Worm (Caenorhabditis elegans) whole organism, L1 larva: ENCODE measurements around the gene F11E6.11.

Experiments used
- ama-1 ChIP-seq: fragments of 150-350 bp; optimal IDR thresholded peaks from 2 replicates; lab custom pipeline; 2014
- ceh-82 ChIP-seq, 3 experiments: fragments of 150-350 bp in 1 of 3; sonication (generic microtip) in 2 of 3; optimal IDR thresholded peaks; 2 replicates each; lab custom pipeline; 2014 to 2017; ENCODE audit warnings: missing biosample characterization in 3 of 3, missing genetic modification characterization in 3 of 3
- fkh-10 ChIP-seq: sonication (generic microtip); optimal IDR thresholded peaks from 2 replicates; lab custom pipeline; 2017; ENCODE audit warnings: missing biosample characterization, missing genetic modification reagents, missing genetic modification characterization
- lsy-2 ChIP-seq, 2 experiments: fragments of 150-350 bp; optimal IDR thresholded peaks; 2 replicates each; lab custom pipeline; 2014; ENCODE audit warnings: missing biosample characterization in 2 of 2, missing genetic modification characterization in 2 of 2
- nhr-77 ChIP-seq: fragments of 150-350 bp; optimal IDR thresholded peaks from 2 replicates; lab custom pipeline; 2014; ENCODE audit warnings: missing biosample characterization, missing genetic modification characterization
- pax-3 ChIP-seq: fragments of 200-800 bp; sonication (Bioruptor generic); optimal IDR thresholded peaks from 2 replicates; lab custom pipeline; 2018; ENCODE audit warnings: mild to moderate bottlenecking, missing genetic modification characterization, moderate library complexity, missing compliant biosample characterization
- pqm-1 ChIP-seq: sonication (generic microtip); optimal IDR thresholded peaks from 3 replicates; lab custom pipeline; 2017; ENCODE audit warnings: missing biosample characterization, missing genetic modification characterization
- sptf-1 ChIP-seq: fragments of 150-350 bp; optimal IDR thresholded peaks from 2 replicates; lab custom pipeline; 2014; ENCODE audit warnings: missing biosample characterization, missing genetic modification characterization
- sup-37 ChIP-seq: fragments of 200-800 bp; sonication (Bioruptor generic); optimal IDR thresholded peaks from 2 replicates; lab custom pipeline; 2018; ENCODE audit warnings: mild to moderate bottlenecking, missing genetic modification characterization, missing compliant biosample characterization
- tlp-1 ChIP-seq: fragments of 150-350 bp; optimal IDR thresholded peaks from 2 replicates; lab custom pipeline; 2014; ENCODE audit warnings: missing biosample characterization, missing genetic modification characterization
- unc-130 ChIP-seq: fragments of 150-350 bp; optimal IDR thresholded peaks from 2 replicates; lab custom pipeline; 2017; ENCODE audit warnings: missing biosample characterization, missing genetic modification characterization, inconsistent platforms
- vab-15 ChIP-seq: sonication (generic microtip); optimal IDR thresholded peaks from 2 replicates; lab custom pipeline; 2017; ENCODE audit warnings: missing genotype, mild to moderate bottlenecking, missing genetic modification characterization, missing compliant biosample characterization
- ztf-11 ChIP-seq, 2 experiments: sonication (generic microtip); optimal IDR thresholded peaks; 2 replicates each; lab custom pipeline; 2016 to 2017; ENCODE audit warnings: missing genetic modification characterization in 2 of 2, missing biosample characterization in 1 of 2, missing compliant biosample characterization in 1 of 2

DNA sequence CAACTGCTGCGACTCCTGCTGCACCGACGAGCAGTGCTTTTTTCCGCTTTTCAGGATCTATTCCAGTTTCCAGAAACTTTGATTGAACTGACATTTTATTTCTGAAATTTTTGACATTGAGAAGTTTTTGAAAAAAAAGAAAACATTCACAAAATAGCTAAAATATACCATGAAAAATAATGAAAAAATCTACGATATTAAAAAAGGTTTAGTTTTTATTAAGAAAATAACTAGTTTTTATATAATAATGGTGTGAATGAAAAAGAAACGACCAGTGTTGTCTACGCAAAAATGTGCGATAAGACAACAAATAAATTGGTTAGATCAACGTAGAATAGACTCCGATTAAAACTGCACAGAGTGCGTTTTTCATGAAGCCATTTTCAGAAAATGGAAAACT is 37.1 kb upstream of the F11E6.11 start, which contains the start of gene pmp-4:
- no peak for TF ChIP-seq nhr-77 (tag; lab: Kevin White, UChicago)
- no peak for TF ChIP-seq lsy-2 (tag; optimal IDR thresholded peaks at IDR 0.05; lab: Kevin White, UChicago)
- TF ChIP-seq tlp-1: no peak
- TF ChIP-seq sup-37 (GFP tag; lab: Kevin White, UChicago): no peak
- TF ChIP-seq ztf-11 (tag; optimal IDR thresholded peaks at IDR 0.05; lab: Kevin White, UChicago): no peak
- TF ChIP-seq fkh-10 (GFP tag; lab: Kevin White, UChicago): no peak
- TF ChIP-seq sptf-1 (tag; lab: Kevin White, UChicago): no peak
- no peak for TF ChIP-seq ceh-82 (tag; optimal IDR thresholded peaks at IDR 0.05; lab: Kevin White, UChicago)
- no peak for TF ChIP-seq ama-1 (lab: Kevin White, UChicago)
- no peak for TF ChIP-seq unc-130 (tag; lab: Kevin White, UChicago)
- TF ChIP-seq vab-15 (tag; lab: Kevin White, UChicago): no peak
- TF ChIP-seq pax-3 (tag; lab: Kevin White, UChicago): no peak
- TF ChIP-seq pqm-1 (tag; lab: Kevin White, UChicago): no peak
